Fruit fly (Drosophila melanogaster): ENCODE measurements around the gene Gug.

Gene Gug

DNA sequence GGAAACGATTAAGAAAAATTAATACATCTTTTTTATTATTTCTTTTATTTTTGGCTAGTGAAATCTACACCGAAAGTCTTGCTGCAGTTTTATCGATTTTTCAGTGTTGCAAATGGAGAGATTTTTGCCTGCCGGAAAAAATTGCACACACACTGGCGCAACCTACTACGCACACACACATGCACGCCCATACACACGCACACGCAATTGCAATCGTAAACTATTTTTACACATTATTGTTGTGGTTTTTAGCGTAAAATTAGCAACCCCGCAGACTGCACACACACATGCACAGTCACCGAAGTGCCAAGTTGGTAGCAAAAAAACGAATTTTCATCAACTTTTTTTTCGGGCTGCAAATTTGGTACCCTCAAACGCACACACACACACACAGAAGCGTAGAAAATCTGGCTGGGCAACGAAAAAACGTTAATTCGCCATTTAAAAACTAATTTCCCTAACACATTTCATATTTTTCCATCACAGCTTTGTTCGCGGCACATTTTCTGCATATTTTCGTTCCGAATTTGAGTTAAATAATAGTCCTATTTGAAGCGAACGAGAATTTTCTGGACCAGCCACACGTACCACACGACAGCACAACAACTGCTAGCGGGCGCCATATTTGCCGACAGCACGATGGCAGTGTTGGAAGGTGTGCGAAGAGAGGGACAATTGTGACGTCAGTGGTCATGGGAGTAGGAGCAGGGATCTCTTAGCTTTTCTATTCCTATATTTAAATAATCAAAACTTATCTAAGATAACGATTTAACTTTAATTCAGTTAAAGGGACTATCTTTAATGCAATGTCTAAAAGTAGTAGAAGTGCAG is 7.8 kb upstream of the Gug start, which contains the start of gene Unr (continued):
- TF ChIP-seq Elba2 (GFP tag; optimal IDR thresholded peaks at IDR 0.05), result peak; percentile 96
- TF ChIP-seq CG15696 (tag; optimal IDR thresholded peaks at IDR 0.05), result peak; percentile 67
- no peak for TF ChIP-seq CG32767 (GFP tag; IDR thresholded peaks at IDR 0.05)
- no peak; the same call in 1 of the 2 replicates for TF ChIP-seq klu (GFP tag; IDR thresholded peaks at IDR 0.05)
- peak; percentile 10 for TF ChIP-seq Sry-β (GFP tag; optimal IDR thresholded peaks at IDR 0.05)
- TF ChIP-seq tin (GFP tag; optimal IDR thresholded peaks at IDR 0.05), result peak; percentile 71
- TF ChIP-seq kni (GFP tag; optimal IDR thresholded peaks at IDR 0.05), result no peak
- TF ChIP-seq CG31441 (GFP tag; IDR thresholded peaks at IDR 0.05), result peak; percentile 73
- TF ChIP-seq da (GFP tag; optimal IDR thresholded peaks at IDR 0.05), result peak; percentile 54
- TF ChIP-seq CG8478 (optimal IDR thresholded peaks at IDR 0.05), result no peak
- TF ChIP-seq CG13123 (GFP tag; optimal IDR thresholded peaks at IDR 0.05), result peak; percentile 62
- peak; percentile 85 for TF ChIP-seq CG34376 (GFP tag; optimal IDR thresholded peaks at IDR 0.05)
- peak; percentile 42 for TF ChIP-seq CG16815 (GFP tag; optimal IDR thresholded peaks at IDR 0.05)
- TF ChIP-seq sqz (GFP tag; optimal IDR thresholded peaks at IDR 0.05), result peak; percentile 42
- peak; percentile 74 for TF ChIP-seq CG9609 (GFP tag; optimal IDR thresholded peaks at IDR 0.05)
- TF ChIP-seq zen2 (GFP tag; IDR thresholded peaks at IDR 0.05; ENCODE audit: partially characterized antibody), result no peak
- peak; percentile 77 for TF ChIP-seq Atf6 (GFP tag; IDR thresholded peaks at IDR 0.05)
- TF ChIP-seq CG11504 (tag; optimal IDR thresholded peaks at IDR 0.05), result peak; percentile 63
- TF ChIP-seq az2 (GFP tag; optimal IDR thresholded peaks at IDR 0.05), result peak; percentile 86
- peak; percentile 74 for TF ChIP-seq Nf-YA (GFP tag; IDR thresholded peaks at IDR 0.05)
- TF ChIP-seq CG14050 (GFP tag; IDR thresholded peaks at IDR 0.05), result peak; percentile 51; the same call in 2 of the 3 replicates
- no peak for TF ChIP-seq sc (optimal IDR thresholded peaks at IDR 0.05)
- TF ChIP-seq sc (GFP tag; optimal IDR thresholded peaks at IDR 0.05), result peak; percentile 22
- TF ChIP-seq luna (GFP tag; optimal IDR thresholded peaks at IDR 0.05), result peak; percentile 55
- peak; percentile 30 for TF ChIP-seq psq (GFP tag; optimal IDR thresholded peaks at IDR 0.05)
- TF ChIP-seq Tbp (GFP tag; optimal IDR thresholded peaks at IDR 0.05), result no peak
- TF ChIP-seq CG33557 (GFP tag; optimal IDR thresholded peaks at IDR 0.05), result peak; percentile 65
- TF ChIP-seq CG3163 (GFP tag; optimal IDR thresholded peaks at IDR 0.05), result peak; percentile 62
- no peak for TF ChIP-seq CG11560 (tag; IDR thresholded peaks at IDR 0.05)
- peak; percentile 52; the same call in 1 of the 2 replicates for TF ChIP-seq CG8765 (GFP tag; IDR thresholded peaks at IDR 0.05)
- peak; percentile 51 for TF ChIP-seq CG15601 (tag; optimal IDR thresholded peaks at IDR 0.05)
- peak; percentile 49 for TF ChIP-seq Six4 (GFP tag; optimal IDR thresholded peaks at IDR 0.05)
- peak; percentile 36 for TF ChIP-seq Abd-B (GFP tag; optimal IDR thresholded peaks at IDR 0.05)
- peak; percentile 70 for TF ChIP-seq ERR (GFP tag; optimal IDR thresholded peaks at IDR 0.05)
- TF ChIP-seq wdn (GFP tag; IDR thresholded peaks at IDR 0.05), result peak; percentile 77
- TF ChIP-seq pfk (GFP tag; optimal IDR thresholded peaks at IDR 0.05), result peak; percentile 21
- TF ChIP-seq bigmax (GFP tag; optimal IDR thresholded peaks at IDR 0.05), result no peak
- peak; percentile 60 for TF ChIP-seq Nf-YC (tag; optimal IDR thresholded peaks at IDR 0.05)
- TF ChIP-seq nom (GFP tag; optimal IDR thresholded peaks at IDR 0.05), result peak; percentile 63
- peak; percentile 81 for TF ChIP-seq Fer1 (GFP tag; optimal IDR thresholded peaks at IDR 0.05)
- no peak for TF ChIP-seq CG9215 (GFP tag; IDR thresholded peaks at IDR 0.05)
- TF ChIP-seq CG6813 (GFP tag; optimal IDR thresholded peaks at IDR 0.05), result peak; percentile 76
- no peak for TF ChIP-seq CG42726 (GFP tag; IDR thresholded peaks at IDR 0.05; ENCODE audit: partially characterized antibody)
- TF ChIP-seq gsb-n (tag; optimal IDR thresholded peaks at IDR 0.05), result peak; percentile 49
- TF ChIP-seq lmd (GFP tag; IDR thresholded peaks at IDR 0.05), result peak; percentile 85
- TF ChIP-seq CG12659 (GFP tag; optimal IDR thresholded peaks at IDR 0.05), result peak; percentile 85
- TF ChIP-seq CG10565 (GFP tag; optimal IDR thresholded peaks at IDR 0.05), result no peak
- no peak for TF ChIP-seq CG12104 (GFP tag; optimal IDR thresholded peaks at IDR 0.05)
- no peak for TF ChIP-seq br (optimal IDR thresholded peaks at IDR 0.05)
- TF ChIP-seq vvl (GFP tag; IDR thresholded peaks at IDR 0.05), result peak; percentile 94
- peak; percentile 58 for TF ChIP-seq Sin3A (optimal IDR thresholded peaks at IDR 0.05)

Data from whole organism, embryonic.